Fruit fly (Drosophila melanogaster) whole organism, embryonic: ENCODE measurements around the gene fig.

Source experiments
- CG11560 ChIP-seq: fragments of 200-800 bp; sonication (Bioruptor generic); IDR thresholded peaks from 3 replicates; pipeline ENCODE4 v1.3.6; 2022; ENCODE audit warnings: missing biosample characterization, missing genetic modification characterization
- CG18011 ChIP-seq: fragments of 200-800 bp; sonication (Bioruptor generic); optimal IDR thresholded peaks from 2 replicates; lab custom pipeline; 2017; ENCODE audit warnings: missing biosample characterization, missing genetic modification characterization, mild to moderate bottlenecking, moderate library complexity, missing genotype
- Dad ChIP-seq: fragments of 200-800 bp; sonication (Bioruptor generic); optimal IDR thresholded peaks from 3 replicates; lab custom pipeline; 2016; ENCODE audit warnings: missing biosample characterization, missing genetic modification characterization

DNA sequence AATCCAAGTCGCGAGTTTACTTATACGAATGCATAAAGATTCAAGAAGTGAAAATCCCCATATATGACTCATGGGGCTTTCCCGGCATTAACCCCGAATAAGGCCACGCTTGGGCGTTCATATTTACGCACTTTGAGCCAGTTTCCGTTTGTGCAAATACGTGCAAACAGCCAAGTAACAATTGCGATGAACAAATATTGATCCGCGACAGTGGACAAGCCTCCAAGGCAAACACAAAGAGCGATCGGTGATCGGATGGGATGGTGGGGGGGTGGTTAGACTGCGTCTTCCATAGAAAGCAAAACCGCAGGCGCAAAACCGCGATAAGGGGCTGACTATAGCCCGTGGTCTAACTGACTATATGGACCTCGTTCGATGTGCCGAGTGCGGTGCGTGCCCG lies 23.0 kb downstream of the fig start:
- TF ChIP-seq Dad (GFP tag; lab: Kevin White, UChicago) (no peak), CG18011 (GFP tag; lab: Kevin White, UChicago) (no peak), CG11560 (tag; lab: Robert Waterston, UW) (no peak)
